Worm (Caenorhabditis elegans) whole organism, mixed stage, embryonic: ENCODE data around the gene C36C9.5.

Source experiments
- lin-13 ChIP-seq: fragments of 150-350 bp; optimal IDR thresholded peaks from 2 replicates; lab custom pipeline; 2014; ENCODE audit warnings: missing biosample characterization, missing genetic modification characterization
- mab-5 ChIP-seq: fragments of 150-350 bp; optimal IDR thresholded peaks from 2 replicates; lab custom pipeline; 2014; ENCODE audit warnings: missing biosample characterization, missing genetic modification characterization
- nhr-237 ChIP-seq: fragments of 150-350 bp; optimal IDR thresholded peaks from 2 replicates; lab custom pipeline; 2014; ENCODE audit warnings: missing biosample characterization, missing genetic modification characterization
- unc-39 ChIP-seq: fragments of 150-350 bp; optimal IDR thresholded peaks from 2 replicates; lab custom pipeline; 2014; ENCODE audit warnings: missing biosample characterization, missing genetic modification characterization
- unc-62 ChIP-seq: fragments of 150-350 bp; optimal IDR thresholded peaks from 2 replicates; lab custom pipeline; 2014; ENCODE audit warnings: missing biosample characterization, missing genetic modification reagents, missing genetic modification characterization

DNA sequence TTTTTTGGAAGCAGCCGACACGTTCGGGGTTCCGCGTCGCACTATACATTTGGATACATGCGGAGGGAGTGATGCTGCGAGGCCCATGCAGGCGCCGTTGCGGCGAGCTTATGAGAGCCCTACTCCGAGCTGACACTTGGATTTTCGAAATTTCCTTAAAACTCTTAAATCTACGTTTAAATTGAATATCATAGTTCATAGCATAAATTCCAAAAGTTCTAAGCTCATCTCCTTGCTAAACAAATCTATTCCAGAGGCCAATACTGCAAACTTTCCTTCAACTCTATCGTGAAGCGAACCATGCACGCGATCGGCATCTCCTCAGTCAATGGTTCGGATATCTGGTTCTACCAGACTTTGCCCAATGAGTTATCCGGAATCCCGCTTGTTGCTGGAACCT is 25.8 kb upstream of the C36C9.5 start, which contains the start of gene dgn-3:
- no peak for TF ChIP-seq unc-39 (tag; lab: Kevin White, UChicago)
- TF ChIP-seq mab-5 (tag; lab: Kevin White, UChicago), result no peak
- no peak for TF ChIP-seq lin-13
- TF ChIP-seq unc-62 (GFP tag; lab: Kevin White, UChicago), result no peak
- TF ChIP-seq nhr-237, result no peak
